Worm (Caenorhabditis elegans) whole organism, L2 larva: ENCODE measurements around the gene clec-222.
A peak's percentile ranks its signal among the peaks of the same experiment; 100 is the strongest.

Experiments
- ama-1 ChIP-seq: fragments of 150-350 bp; optimal IDR thresholded peaks from 2 replicates; lab custom pipeline; 2018; ENCODE audit warnings: inconsistent platforms
- elt-3 ChIP-seq: sonication (generic microtip); optimal IDR thresholded peaks from 2 replicates; lab custom pipeline; 2017; ENCODE audit warnings: missing biosample characterization, missing genetic modification characterization
- lin-39 ChIP-seq: fragments of 150-350 bp; optimal IDR thresholded peaks from 2 replicates; lab custom pipeline; 2014; ENCODE audit warnings: missing biosample characterization, missing genetic modification reagents, missing genetic modification characterization
- lsy-2 ChIP-seq, 2 experiments: fragments of 150-350 bp in 1 of 2; sonication (generic microtip) in 1 of 2; optimal IDR thresholded peaks; 2 replicates each; lab custom pipeline; 2014 to 2017; ENCODE audit warnings: missing biosample characterization in 2 of 2, missing genetic modification characterization in 2 of 2
- mab-5 ChIP-seq: fragments of 150-350 bp; optimal IDR thresholded peaks from 2 replicates; lab custom pipeline; 2014; ENCODE audit warnings: missing biosample characterization, missing genetic modification characterization

DNA sequence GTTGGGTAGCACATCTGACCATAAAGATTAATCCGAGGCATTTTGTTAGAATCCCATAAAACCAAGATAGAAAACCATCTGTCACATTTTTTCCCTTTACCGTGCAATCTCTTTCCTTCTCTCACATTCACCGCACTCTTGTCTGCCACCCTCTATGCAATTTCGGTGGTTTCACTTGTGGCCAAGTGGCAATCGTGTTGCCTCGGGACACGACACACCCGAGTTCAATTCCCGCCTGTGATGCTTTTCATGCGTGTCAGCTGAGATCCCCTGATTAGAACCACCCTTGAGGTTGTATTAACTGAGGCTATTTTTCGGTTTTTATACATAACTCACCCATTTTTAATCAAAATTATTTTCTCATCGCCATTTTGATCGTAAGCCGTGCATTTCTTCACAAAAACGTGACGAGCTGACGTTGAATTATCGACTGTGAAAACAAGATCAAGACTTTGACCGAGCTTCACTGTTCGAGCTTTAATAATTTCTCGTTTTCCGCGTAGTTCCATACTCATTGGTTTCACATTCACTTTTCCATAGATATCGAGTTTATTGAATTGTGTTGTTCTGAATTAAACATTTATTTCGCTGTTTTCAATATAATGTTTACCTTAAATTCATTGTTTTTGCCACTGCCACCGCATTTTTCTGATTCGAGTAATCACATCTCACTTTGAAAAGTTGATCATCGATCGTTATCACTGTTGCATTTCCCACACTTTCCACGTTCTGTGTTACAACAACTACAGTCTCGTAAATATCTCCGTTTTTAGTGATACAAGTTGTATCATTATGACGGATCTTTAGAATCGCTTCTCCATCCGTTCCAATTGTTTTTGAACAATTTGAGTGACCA, 43.1 kb downstream of the clec-222 start:
- TF ChIP-seq ama-1 (no peak), elt-3 (tag; lab: Kevin White, UChicago) (peak; percentile 23), lsy-2 (tag; optimal IDR thresholded peaks at IDR 0.05; lab: Kevin White, UChicago) (peak; percentile 62 to 67), mab-5 (peak; percentile 53), lin-39 (tag; lab: Kevin White, UChicago) (no peak)
